Fruit fly (Drosophila melanogaster): Measurements from ENCODE around the gene CG17751.

- no peak for TF ChIP-seq CG8478 (optimal IDR thresholded peaks at IDR 0.05)
- TF ChIP-seq CTCF (optimal IDR thresholded peaks at IDR 0.05) = no peak
These were observed 50.7 kb downstream of the CG17751 start, which contains the start of gene CG6184 for dm6 chr3R:19657766-19658165.
